Worm (Caenorhabditis elegans): Measurements from ENCODE around the gene srr-10.

srr-10 gene

DNA sequence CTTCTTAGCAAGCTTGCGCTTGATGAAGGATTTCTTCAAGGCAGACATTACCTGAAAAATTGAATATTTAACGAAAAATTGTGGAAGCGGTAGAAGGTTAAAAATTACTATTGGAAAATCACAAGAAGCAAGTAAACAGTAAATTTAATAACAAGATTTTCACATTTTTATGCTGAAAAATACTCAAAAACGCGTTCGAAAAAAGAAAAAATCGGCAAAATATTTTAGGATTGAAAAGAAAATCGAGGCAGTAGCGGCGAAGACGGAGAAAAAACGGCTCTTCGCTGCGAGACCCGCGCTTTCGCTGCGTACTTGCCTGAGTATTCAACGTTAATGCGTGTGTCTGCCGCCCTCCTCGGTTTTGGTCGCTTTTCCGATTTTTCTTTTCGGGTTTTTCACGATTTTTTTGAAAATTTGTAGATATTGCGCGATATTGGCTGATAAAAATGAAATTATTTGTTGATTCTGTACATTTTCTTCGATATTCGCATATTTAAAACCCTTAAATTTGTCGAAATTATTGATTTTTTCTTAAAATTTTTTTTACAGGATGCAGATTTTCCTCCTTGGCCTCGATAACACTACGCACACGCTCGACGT lies 40.7 kb downstream of the srr-10 start, which contains the start of the genes rpl-39 and rps-30:
TSS of gene rpl-39 (minus strand) at position 51 of the 600 bp plus-strand sequence.
TSS of gene rps-30 (plus strand) at position 550 of the 600 bp plus-strand sequence.
- TF ChIP-seq nhr-21 (tag; optimal IDR thresholded peaks at IDR 0.05) (peak; percentile 73), C34F6.9 (tag; optimal IDR thresholded peaks at IDR 0.05) (peak; percentile 87), ama-1 (optimal IDR thresholded peaks at IDR 0.05) (no peak), nhr-237 (tag; optimal IDR thresholded peaks at IDR 0.05) (no peak), ZK546.5 (tag; optimal IDR thresholded peaks at IDR 0.05) (peak; percentile 48), nhr-6 (tag; optimal IDR thresholded peaks at IDR 0.05) (no peak), egl-27 (tag; optimal IDR thresholded peaks at IDR 0.05) (peak; percentile 47), sma-9 (GFP tag; optimal IDR thresholded peaks at IDR 0.05) (peak; percentile 80), sma-9 (tag; optimal IDR thresholded peaks at IDR 0.05) (no peak), ceh-16 (tag; optimal IDR thresholded peaks at IDR 0.05) (peak; percentile 86), lin-11 (tag; optimal IDR thresholded peaks at IDR 0.05) (peak; percentile 81), sma-3 (GFP tag; optimal IDR thresholded peaks at IDR 0.05) (peak; percentile 69), crh-2 (tag; optimal IDR thresholded peaks at IDR 0.05) (peak; percentile 83), unc-55 (GFP tag; optimal IDR thresholded peaks at IDR 0.05) (peak; percentile 98), zag-1 (tag; optimal IDR thresholded peaks at IDR 0.05) (peak; percentile 50), nhr-25 (tag; optimal IDR thresholded peaks at IDR 0.05) (peak; percentile 78), ceh-82 (tag; optimal IDR thresholded peaks at IDR 0.05) (peak; percentile 56), R02D3.7 (tag; optimal IDR thresholded peaks at IDR 0.05) (peak; percentile 59), snpc-4 (tag; optimal IDR thresholded peaks at IDR 0.05) (peak; percentile 42), nhr-129 (tag; optimal IDR thresholded peaks at IDR 0.05) (peak; percentile 88), F13H6.1 (tag; optimal IDR thresholded peaks at IDR 0.05) (peak; percentile 75), mdl-1 (tag; optimal IDR thresholded peaks at IDR 0.05) (no peak), mab-5 (tag; optimal IDR thresholded peaks at IDR 0.05) (peak; percentile 69), peb-1 (tag; optimal IDR thresholded peaks at IDR 0.05) (no peak), blmp-1 (tag; optimal IDR thresholded peaks at IDR 0.05; ENCODE audit: insufficient read depth) (peak; percentile 66), fos-1 (tag; optimal IDR thresholded peaks at IDR 0.05) (peak; percentile 73), lsy-2 (tag; optimal IDR thresholded peaks at IDR 0.05) (peak; percentile 68 to 92), unc-39 (tag; optimal IDR thresholded peaks at IDR 0.05) (no peak), lin-13 (GFP tag; optimal IDR thresholded peaks at IDR 0.05) (peak; percentile 78), gmeb-1 (tag; optimal IDR thresholded peaks at IDR 0.05) (peak; percentile 84)

ce11 chrV:7777098-7777497 lies 41.7 kb downstream of the srr-10 start, which contains the start of gene C26F1.3:
TSS of gene C26F1.3 (plus strand) at chrV:7777300.
- no peak for TF ChIP-seq dmd-4 (tag; optimal IDR thresholded peaks at IDR 0.05)
- no peak for TF ChIP-seq alr-1 (tag; optimal IDR thresholded peaks at IDR 0.05)
- TF ChIP-seq skn-1 (tag; optimal IDR thresholded peaks at IDR 0.05), result no peak
- no peak for TF ChIP-seq ZK546.5 (tag; optimal IDR thresholded peaks at IDR 0.05)
- no peak for TF ChIP-seq sem-4 (tag; optimal IDR thresholded peaks at IDR 0.05)
- TF ChIP-seq peb-1 (tag; optimal IDR thresholded peaks at IDR 0.05), result no peak
- TF ChIP-seq ztf-4 (tag; optimal IDR thresholded peaks at IDR 0.05), result no peak
- no peak for TF ChIP-seq egl-27 (tag; optimal IDR thresholded peaks at IDR 0.05)
- no peak for TF ChIP-seq unc-39 (tag; optimal IDR thresholded peaks at IDR 0.05)

DNA sequence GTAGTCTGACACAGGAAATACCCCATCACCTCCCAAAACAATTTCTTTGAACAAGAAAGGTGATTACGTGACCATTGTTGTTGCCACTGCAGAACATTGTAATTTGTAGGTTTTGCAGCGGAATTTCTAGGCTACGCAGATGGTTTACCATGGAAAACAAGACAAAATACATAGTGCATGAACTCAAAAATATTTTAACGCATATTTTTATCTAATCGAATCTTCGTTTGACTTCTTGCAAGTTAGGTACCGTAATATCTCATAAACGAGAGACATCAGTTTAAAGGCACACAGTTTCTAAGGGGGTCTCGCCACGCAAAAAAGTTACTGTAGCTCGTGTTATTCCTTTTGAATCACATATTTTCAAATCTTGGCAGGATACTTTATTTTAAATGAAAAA lies 43.6 kb downstream of the srr-10 start:
- TF ChIP-seq gmeb-1 (tag; optimal IDR thresholded peaks at IDR 0.05) (no peak), sem-4 (tag; optimal IDR thresholded peaks at IDR 0.05) (no peak), nhr-25 (tag; optimal IDR thresholded peaks at IDR 0.05) (no peak), ztf-11 (tag; optimal IDR thresholded peaks at IDR 0.05) (no peak), crh-2 (tag; optimal IDR thresholded peaks at IDR 0.05) (no peak), mbf-1 (tag; optimal IDR thresholded peaks at IDR 0.05) (no peak), lin-13 (GFP tag; optimal IDR thresholded peaks at IDR 0.05) (no peak), lsy-2 (tag; optimal IDR thresholded peaks at IDR 0.05) (no peak), dmd-4 (tag; optimal IDR thresholded peaks at IDR 0.05) (no peak), ceh-82 (tag; optimal IDR thresholded peaks at IDR 0.05) (no peak), nhr-23 (tag; optimal IDR thresholded peaks at IDR 0.05) (no peak), aly-2 (tag; optimal IDR thresholded peaks at IDR 0.05) (no peak), F13H6.1 (tag; optimal IDR thresholded peaks at IDR 0.05) (no peak), peb-1 (tag; optimal IDR thresholded peaks at IDR 0.05) (no peak), mab-5 (tag; optimal IDR thresholded peaks at IDR 0.05) (no peak), nhr-21 (tag; optimal IDR thresholded peaks at IDR 0.05) (no peak), unc-62 (GFP tag; optimal IDR thresholded peaks at IDR 0.05) (no peak), sma-9 (GFP tag; optimal IDR thresholded peaks at IDR 0.05) (no peak), sma-9 (tag; optimal IDR thresholded peaks at IDR 0.05) (no peak), R02D3.7 (tag; optimal IDR thresholded peaks at IDR 0.05) (no peak), alr-1 (tag; optimal IDR thresholded peaks at IDR 0.05) (no peak)

Data from whole organism, L2 larva.